Worm (Caenorhabditis elegans): ENCODE data around the gene T04G9.6.

T04G9.6 gene

ce11 chrX:768061-768646, 16.6 kb downstream of the T04G9.6 start, which contains the start of the genes trap-2 and ile-2 (continued):
- TF ChIP-seq ceh-40 (GFP tag; IDR thresholded peaks at IDR 0.05), result no peak
- TF ChIP-seq ztf-25 (GFP tag; IDR thresholded peaks at IDR 0.05), result no peak
- peak; percentile 71 for TF ChIP-seq sptf-2 (GFP tag; optimal IDR thresholded peaks at IDR 0.05)
- TF ChIP-seq D2030.7 (GFP tag; IDR thresholded peaks at IDR 0.05), result no peak
- TF ChIP-seq akir-1 (GFP tag; optimal IDR thresholded peaks at IDR 0.05), result no peak
- TF ChIP-seq let-607 (tag; optimal IDR thresholded peaks at IDR 0.05), result peak; percentile 100
- peak; percentile 93 for TF ChIP-seq nfyb-1 (GFP tag; IDR thresholded peaks at IDR 0.05)
- TF ChIP-seq F55B11.4 (tag; optimal IDR thresholded peaks at IDR 0.05; ENCODE audit: borderline replicate concordance, insufficient read depth), result no peak
- TF ChIP-seq mel-28 (tag; optimal IDR thresholded peaks at IDR 0.05; ENCODE audit: borderline replicate concordance), result no peak
- TF ChIP-seq attf-3 (GFP tag; conservative IDR thresholded peaks at IDR 0.05), result 0 out of 2 replicates have a peak, but pooled peaks have one; percentile 23
- no peak for TF ChIP-seq B0019.2 (GFP tag; conservative IDR thresholded peaks at IDR 0.05)
- TF ChIP-seq lag-1 (GFP tag; IDR thresholded peaks at IDR 0.05), result no peak
- peak; percentile 76; the same call in 1 of the 2 replicates for TF ChIP-seq pbrm-1 (GFP tag; IDR thresholded peaks at IDR 0.05)
- TF ChIP-seq attf-6 (GFP tag; IDR thresholded peaks at IDR 0.05), result no peak
- no peak for TF ChIP-seq aptf-3 (GFP tag; IDR thresholded peaks at IDR 0.05)
- peak; percentile 56 for TF ChIP-seq chd-7 (tag; optimal IDR thresholded peaks at IDR 0.05)
- no peak for TF ChIP-seq unc-130 (GFP tag; optimal IDR thresholded peaks at IDR 0.05)
- no peak for TF ChIP-seq T07F8.4 (tag; optimal IDR thresholded peaks at IDR 0.05)
- TF ChIP-seq dpff-1 (tag; optimal IDR thresholded peaks at IDR 0.05), result no peak
- TF ChIP-seq cebp-2 (GFP tag; IDR thresholded peaks at IDR 0.05), result no peak
- TF ChIP-seq ama-1 (optimal IDR thresholded peaks at IDR 0.05), result no peak
- TF ChIP-seq ama-1 (GFP tag; optimal IDR thresholded peaks at IDR 0.05), result no peak
- TF ChIP-seq let-526 (GFP tag; IDR thresholded peaks at IDR 0.05), result no peak
- peak; percentile 83; the same call in 1 of the 2 replicates for TF ChIP-seq Y56A3A.18 (GFP tag; IDR thresholded peaks at IDR 0.05)
- TF ChIP-seq Y79H2A.3 (GFP tag; conservative IDR thresholded peaks at IDR 0.05), result no peak
- no peak for TF ChIP-seq F49E8.2 (tag; optimal IDR thresholded peaks at IDR 0.05; ENCODE audit: insufficient read depth)
- peak; percentile 39; the same call in 1 of the 2 replicates for TF ChIP-seq ekl-4 (GFP tag; IDR thresholded peaks at IDR 0.05)
- TF ChIP-seq repo-1 (tag; optimal IDR thresholded peaks at IDR 0.05), result peak; percentile 62
- 0 out of 2 replicates have a peak, but pooled peaks have one; percentile 81 for TF ChIP-seq F37B4.10 (GFP tag; IDR thresholded peaks at IDR 0.05)
- peak; percentile 96 for TF ChIP-seq ets-4 (GFP tag; optimal IDR thresholded peaks at IDR 0.05)
- TF ChIP-seq ztf-28 (GFP tag; IDR thresholded peaks at IDR 0.05), result 0 out of 2 replicates have a peak, but pooled peaks have one; percentile 16
- no peak for TF ChIP-seq xnd-1 (tag; optimal IDR thresholded peaks at IDR 0.05)
- peak; percentile 64 for TF ChIP-seq cebp-1 (GFP tag; IDR thresholded peaks at IDR 0.05)
- TF ChIP-seq cebp-1 (tag; optimal IDR thresholded peaks at IDR 0.05), result peak; percentile 89
- TF ChIP-seq Y53F4B.3 (GFP tag; IDR thresholded peaks at IDR 0.05), result no peak
- no peak for TF ChIP-seq ceh-79 (tag; optimal IDR thresholded peaks at IDR 0.05)
- peak; percentile 84 for TF ChIP-seq egrh-3 (GFP tag; IDR thresholded peaks at IDR 0.05)
- TF ChIP-seq hsf-1 (GFP tag; IDR thresholded peaks at IDR 0.05), result no peak

ce11 chrX:763452-763851, 21.3 kb downstream of the T04G9.6 start, which contains the start of gene dyf-11:
Gene dyf-11 (plus strand): TSS chrX:763752.
- TF ChIP-seq tbx-9 (tag; optimal IDR thresholded peaks at IDR 0.05; ENCODE audit: borderline replicate concordance), result no peak
- no peak for TF ChIP-seq sdz-38 (tag; optimal IDR thresholded peaks at IDR 0.05)
- no peak for TF ChIP-seq nfya-1 (tag; optimal IDR thresholded peaks at IDR 0.05; ENCODE audit: borderline replicate concordance, insufficient read depth)
- no peak for TF ChIP-seq tlf-1 (GFP tag; optimal IDR thresholded peaks at IDR 0.05)
- 0 out of 2 replicates have a peak, but pooled peaks have one; percentile 32 for TF ChIP-seq ceh-58 (GFP tag; IDR thresholded peaks at IDR 0.05)

All from whole organism, young adult.